Worm (Caenorhabditis elegans) whole organism, L2 larva: ENCODE data around the gene sax-3.

ENCODE experiments used
- F13H6.1 ChIP-seq: sonication (generic microtip); optimal IDR thresholded peaks from 2 replicates; lab custom pipeline; 2016; ENCODE audit warnings: missing genetic modification characterization, missing compliant biosample characterization
- ZK546.5 ChIP-seq: sonication (generic microtip); optimal IDR thresholded peaks from 2 replicates; lab custom pipeline; 2017; ENCODE audit warnings: missing biosample characterization, missing genetic modification characterization
- alr-1 ChIP-seq: fragments of 150-350 bp; optimal IDR thresholded peaks from 2 replicates; lab custom pipeline; 2014; ENCODE audit warnings: missing biosample characterization, missing genetic modification characterization
- aly-2 ChIP-seq: fragments of 150-350 bp; optimal IDR thresholded peaks from 2 replicates; lab custom pipeline; 2014; ENCODE audit warnings: missing biosample characterization, missing genetic modification characterization
- ama-1 ChIP-seq: fragments of 150-350 bp; optimal IDR thresholded peaks from 2 replicates; lab custom pipeline; 2018; ENCODE audit warnings: inconsistent platforms
- blmp-1 ChIP-seq: sonication (generic microtip); optimal IDR thresholded peaks from 2 replicates; lab custom pipeline; 2017; ENCODE audit warnings: missing genetic modification characterization, mild to moderate bottlenecking, missing compliant biosample characterization, antibody characterized with exemption, moderate library complexity; ENCODE audit not compliant: insufficient read depth
- ceh-16 ChIP-seq: fragments of 150-350 bp; optimal IDR thresholded peaks from 2 replicates; lab custom pipeline; 2014; ENCODE audit warnings: missing biosample characterization, missing genetic modification characterization
- ceh-82 ChIP-seq: fragments of 150-350 bp; optimal IDR thresholded peaks from 2 replicates; lab custom pipeline; 2014; ENCODE audit warnings: missing biosample characterization, missing genetic modification characterization
- crh-2 ChIP-seq: sonication (generic microtip); optimal IDR thresholded peaks from 2 replicates; lab custom pipeline; 2017; ENCODE audit warnings: missing biosample characterization, missing genetic modification characterization
- dmd-4 ChIP-seq: sonication (generic microtip); optimal IDR thresholded peaks from 2 replicates; lab custom pipeline; 2017; ENCODE audit warnings: missing biosample characterization, missing genetic modification characterization
- elt-1 ChIP-seq: fragments of 150-350 bp; optimal IDR thresholded peaks from 2 replicates; lab custom pipeline; 2014; ENCODE audit warnings: missing biosample characterization, missing genetic modification characterization
- gmeb-1 ChIP-seq: fragments of 150-350 bp; optimal IDR thresholded peaks from 2 replicates; lab custom pipeline; 2014; ENCODE audit warnings: missing biosample characterization, missing genetic modification characterization
- lin-13 ChIP-seq: fragments of 150-350 bp; optimal IDR thresholded peaks from 2 replicates; lab custom pipeline; 2014; ENCODE audit warnings: missing biosample characterization, missing genetic modification reagents, missing genetic modification characterization
- lin-39 ChIP-seq: fragments of 150-350 bp; optimal IDR thresholded peaks from 2 replicates; lab custom pipeline; 2014; ENCODE audit warnings: missing biosample characterization, missing genetic modification reagents, missing genetic modification characterization
- lsy-2 ChIP-seq, 2 experiments: fragments of 150-350 bp in 1 of 2; sonication (generic microtip) in 1 of 2; optimal IDR thresholded peaks; 2 replicates each; lab custom pipeline; 2014 to 2017; ENCODE audit warnings: missing biosample characterization in 2 of 2, missing genetic modification characterization in 2 of 2
- mab-5 ChIP-seq: fragments of 150-350 bp; optimal IDR thresholded peaks from 2 replicates; lab custom pipeline; 2014; ENCODE audit warnings: missing biosample characterization, missing genetic modification characterization
- mbf-1 ChIP-seq: sonication (generic microtip); optimal IDR thresholded peaks from 2 replicates; lab custom pipeline; 2017; ENCODE audit warnings: missing biosample characterization, missing genetic modification characterization
- mdl-1 ChIP-seq, 2 experiments: fragments of 150-350 bp in 1 of 2; sonication (generic microtip) in 1 of 2; optimal IDR thresholded peaks; 2 replicates each; lab custom pipeline; 2017; ENCODE audit warnings: missing biosample characterization in 2 of 2, missing genetic modification characterization in 2 of 2
- nhr-10 ChIP-seq: sonication (generic microtip); optimal IDR thresholded peaks from 2 replicates; lab custom pipeline; 2017; ENCODE audit warnings: missing biosample characterization, missing genetic modification characterization
- nhr-11 ChIP-seq: fragments of 150-350 bp; optimal IDR thresholded peaks from 2 replicates; lab custom pipeline; 2014; ENCODE audit warnings: missing biosample characterization, missing genetic modification characterization
- nhr-12 ChIP-seq: fragments of 150-350 bp; optimal IDR thresholded peaks from 2 replicates; lab custom pipeline; 2014; ENCODE audit warnings: missing biosample characterization, missing genetic modification characterization
- nhr-129 ChIP-seq: fragments of 150-350 bp; optimal IDR thresholded peaks from 2 replicates; lab custom pipeline; 2014; ENCODE audit warnings: missing biosample characterization, missing genetic modification characterization
- nhr-21 ChIP-seq: fragments of 150-350 bp; optimal IDR thresholded peaks from 2 replicates; lab custom pipeline; 2014; ENCODE audit warnings: missing biosample characterization, missing genetic modification characterization
- nhr-23 ChIP-seq: fragments of 150-350 bp; optimal IDR thresholded peaks from 2 replicates; lab custom pipeline; 2014; ENCODE audit warnings: missing biosample characterization, missing genetic modification reagents, missing genetic modification characterization
- nhr-25 ChIP-seq: fragments of 150-350 bp; sonication (generic microtip); optimal IDR thresholded peaks from 3 replicates; lab custom pipeline; 2014; ENCODE audit warnings: missing biosample characterization, missing genetic modification characterization
- sem-4 ChIP-seq: fragments of 150-350 bp; optimal IDR thresholded peaks from 2 replicates; lab custom pipeline; 2014; ENCODE audit warnings: missing biosample characterization, missing genetic modification reagents, missing genetic modification characterization
- skn-1 ChIP-seq: sonication (generic microtip); optimal IDR thresholded peaks from 2 replicates; lab custom pipeline; 2017; ENCODE audit warnings: missing biosample characterization, missing genetic modification characterization
- sma-3 ChIP-seq: sonication (generic microtip); optimal IDR thresholded peaks from 2 replicates; lab custom pipeline; 2016; ENCODE audit warnings: missing genetic modification reagents, missing genetic modification characterization, missing compliant biosample characterization
- sma-9 ChIP-seq, 2 experiments: fragments of 150-350 bp in 1 of 2; sonication (generic microtip) in 1 of 2; optimal IDR thresholded peaks; 2 replicates each; lab custom pipeline; 2014 to 2016; ENCODE audit warnings: missing genetic modification characterization in 2 of 2, mild to moderate bottlenecking in 1 of 2, missing biosample characterization in 1 of 2, missing compliant biosample characterization in 1 of 2, missing genetic modification reagents in 1 of 2, moderate library complexity in 1 of 2
- snpc-4 ChIP-seq: fragments of 150-350 bp; optimal IDR thresholded peaks from 2 replicates; lab custom pipeline; 2014; ENCODE audit warnings: missing biosample characterization, missing genetic modification characterization
- unc-39 ChIP-seq: fragments of 150-350 bp; optimal IDR thresholded peaks from 2 replicates; lab custom pipeline; 2014; ENCODE audit warnings: missing biosample characterization, missing genetic modification characterization
- unc-55 ChIP-seq: fragments of 150-350 bp; sonication (generic microtip); optimal IDR thresholded peaks from 3 replicates; lab custom pipeline; 2014; ENCODE audit warnings: missing biosample characterization, missing genetic modification reagents, missing genetic modification characterization
- unc-62 ChIP-seq: fragments of 150-350 bp; optimal IDR thresholded peaks from 2 replicates; lab custom pipeline; 2014; ENCODE audit warnings: missing biosample characterization, missing genetic modification reagents, missing genetic modification characterization
- zag-1 ChIP-seq: fragments of 150-350 bp; optimal IDR thresholded peaks from 2 replicates; lab custom pipeline; 2014; ENCODE audit warnings: missing biosample characterization, missing genetic modification characterization

sax-3 gene

DNA sequence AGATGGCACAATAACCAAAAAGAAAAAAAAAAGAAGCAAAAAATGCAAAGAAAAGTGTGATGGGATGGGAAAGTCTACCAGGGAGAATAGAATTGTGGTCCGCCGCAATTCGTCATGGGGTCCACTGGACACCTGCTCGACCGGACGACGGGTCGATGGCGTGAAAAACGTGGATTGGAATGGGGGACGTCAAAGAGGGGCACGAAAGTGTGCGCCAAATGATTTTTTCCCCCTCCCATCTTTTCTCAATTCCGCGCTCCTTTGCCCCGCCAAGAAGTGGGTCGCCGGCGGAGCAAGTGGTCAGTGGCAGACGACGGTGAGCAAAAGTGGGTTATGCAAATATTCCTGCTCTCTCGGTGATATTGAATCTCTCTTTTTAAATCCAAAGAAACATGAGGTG is 2.2 kb upstream of the sax-3 start:
- TF ChIP-seq ZK546.5 (tag; lab: Kevin White, UChicago) (no peak), gmeb-1 (tag; lab: Kevin White, UChicago) (no peak), crh-2 (tag; lab: Kevin White, UChicago) (no peak), nhr-129 (tag; lab: Kevin White, UChicago) (no peak), lin-39 (no peak), snpc-4 (tag; lab: Kevin White, UChicago) (no peak), lsy-2 (tag; optimal IDR thresholded peaks at IDR 0.05; lab: Kevin White, UChicago) (no peak), aly-2 (tag; lab: Kevin White, UChicago) (no peak), nhr-21 (tag; lab: Kevin White, UChicago) (no peak), blmp-1 (tag; lab: Kevin White, UChicago) (no peak), nhr-12 (tag; lab: Kevin White, UChicago) (no peak), ceh-82 (tag; lab: Kevin White, UChicago) (no peak), mdl-1 (tag; optimal IDR thresholded peaks at IDR 0.05; lab: Kevin White, UChicago) (no peak), lin-13 (GFP tag; lab: Kevin White, UChicago) (no peak), elt-1 (tag; lab: Kevin White, UChicago) (no peak), skn-1 (tag; lab: Kevin White, UChicago) (no peak), dmd-4 (tag; lab: Kevin White, UChicago) (no peak), alr-1 (tag; lab: Kevin White, UChicago) (no peak)

DNA sequence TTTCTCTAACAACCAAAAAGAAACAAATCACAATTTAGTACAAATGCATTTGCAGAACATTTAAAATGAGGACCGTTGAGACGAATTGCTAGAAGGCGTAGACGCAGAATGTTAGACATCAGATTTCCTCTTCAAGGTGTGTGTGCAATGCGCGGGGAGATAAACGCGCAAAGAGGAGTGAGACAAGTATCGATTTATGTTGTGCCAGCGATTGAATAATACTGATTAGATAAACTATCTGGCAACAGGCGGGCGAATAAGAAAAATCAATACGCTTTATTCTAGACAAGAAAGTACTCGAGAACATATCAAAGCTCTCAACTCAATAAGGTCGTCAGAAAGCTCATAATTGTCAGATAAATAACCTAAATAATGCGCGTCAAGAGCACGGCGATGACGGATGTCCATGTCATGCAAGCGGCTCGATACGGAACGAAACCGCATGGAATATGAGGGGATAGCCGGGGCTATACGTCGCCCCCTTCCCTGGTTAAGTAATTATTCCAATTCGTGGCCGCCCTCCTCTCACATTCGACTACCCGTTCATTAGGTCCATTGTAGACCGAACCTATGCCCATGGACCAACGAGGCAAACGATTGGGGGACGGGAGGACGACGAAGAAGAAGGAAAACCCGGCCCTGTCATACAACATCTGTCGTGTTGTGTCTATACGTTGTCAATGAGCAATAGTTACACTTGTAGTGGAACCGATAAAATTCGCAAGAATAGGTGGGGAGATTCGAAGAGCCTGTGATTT is 1.5 kb upstream of the sax-3 start:
- TF ChIP-seq unc-55 (GFP tag; lab: Kevin White, UChicago) (peak; percentile 28), ama-1 (lab: Kevin White, UChicago) (no peak), sem-4 (no peak), sma-3 (no peak), unc-39 (no peak), mab-5 (tag; lab: Kevin White, UChicago) (no peak), dmd-4 (tag; lab: Kevin White, UChicago) (no peak), zag-1 (tag; lab: Kevin White, UChicago) (no peak)

DNA sequence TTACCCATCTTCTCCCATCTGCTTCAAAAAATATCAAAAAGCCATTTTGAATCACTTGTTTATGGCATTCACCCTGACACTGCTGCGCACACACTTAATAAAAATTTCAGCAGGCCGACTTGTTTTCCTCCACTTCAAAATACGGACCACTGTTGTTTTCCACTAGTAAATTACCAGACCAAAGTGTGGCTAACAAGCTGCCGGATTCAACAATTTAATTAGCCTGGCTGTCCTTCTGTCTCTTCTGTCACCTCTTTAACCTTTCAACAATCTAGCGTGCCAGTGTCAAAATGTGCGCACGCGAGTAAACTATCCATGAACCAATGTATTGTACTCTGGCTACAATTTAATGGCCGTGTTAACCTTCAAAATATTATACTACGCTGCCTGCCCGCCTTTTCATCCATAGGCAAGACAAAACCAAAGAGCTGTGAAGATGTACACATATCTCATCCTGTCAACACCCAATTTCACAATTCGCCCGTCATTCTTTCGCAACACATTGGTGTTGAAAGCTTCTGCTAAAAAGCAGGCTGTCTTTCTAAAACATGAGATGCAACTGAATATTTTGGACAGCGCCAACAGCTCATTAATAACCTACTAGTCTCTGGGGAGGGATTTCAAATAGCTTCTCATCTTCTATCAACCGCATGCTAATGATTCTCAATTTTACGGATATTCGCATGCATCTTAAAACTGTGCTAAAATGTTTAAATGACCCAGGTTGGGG is 1.3 kb downstream of the sax-3 start:
- peak; percentile 70 for TF ChIP-seq unc-55 (GFP tag; lab: Kevin White, UChicago)
- TF ChIP-seq nhr-10 (tag; lab: Kevin White, UChicago), result no peak
- no peak for TF ChIP-seq F13H6.1
- no peak for TF ChIP-seq ceh-16
- no peak for TF ChIP-seq crh-2 (tag; lab: Kevin White, UChicago)
- no peak for TF ChIP-seq nhr-23
- no peak for TF ChIP-seq nhr-25
- TF ChIP-seq ceh-82 (tag; lab: Kevin White, UChicago), result no peak
- TF ChIP-seq zag-1 (tag; lab: Kevin White, UChicago), result peak; percentile 38

DNA sequence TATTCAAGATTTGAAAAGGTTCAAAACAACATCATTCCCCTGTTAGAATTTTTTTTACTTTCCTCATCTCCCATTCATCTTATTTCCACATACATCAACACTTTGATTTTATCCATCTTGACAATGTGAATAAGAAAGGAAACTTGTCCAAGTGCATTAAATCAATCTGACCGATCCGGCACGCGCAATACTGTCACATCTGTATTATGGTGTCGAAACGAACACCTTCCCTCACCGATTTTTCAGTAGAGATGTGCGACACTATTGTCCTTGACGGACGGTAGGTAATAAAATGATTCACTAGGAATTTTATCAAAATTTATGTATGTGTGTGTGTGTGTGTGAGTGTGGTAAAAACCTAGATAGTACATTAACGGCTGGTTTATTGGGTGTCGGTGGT is 1.9 kb downstream of the sax-3 start:
- no peak for TF ChIP-seq sma-9 (GFP tag; optimal IDR thresholded peaks at IDR 0.05; lab: Kevin White, UChicago)
- TF ChIP-seq sma-9 (tag; optimal IDR thresholded peaks at IDR 0.05; lab: Kevin White, UChicago), result no peak
- no peak for TF ChIP-seq mbf-1 (tag; lab: Kevin White, UChicago)
- no peak for TF ChIP-seq skn-1 (tag; lab: Kevin White, UChicago)
- TF ChIP-seq lin-39, result no peak
- TF ChIP-seq snpc-4 (tag; lab: Kevin White, UChicago), result no peak
- TF ChIP-seq nhr-11, result no peak
- TF ChIP-seq F13H6.1, result no peak

DNA sequence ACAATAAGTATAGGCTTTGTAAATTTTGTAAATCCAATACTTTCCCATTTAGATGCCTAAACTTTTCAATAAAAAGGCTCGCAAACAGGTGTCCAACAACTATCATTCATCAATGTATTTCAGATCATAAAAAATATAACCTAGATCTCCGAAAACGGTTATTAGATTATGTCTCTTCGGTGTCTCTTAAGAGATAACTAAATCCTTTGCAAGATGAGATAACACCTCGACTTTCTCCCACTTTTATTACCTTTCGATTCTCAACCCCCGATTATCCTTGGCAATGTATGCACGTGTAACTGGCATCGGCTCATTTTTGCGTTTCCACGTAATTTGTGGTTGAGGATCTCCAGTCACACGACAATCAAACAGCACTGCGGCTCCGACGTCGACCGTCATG is 3.6 kb downstream of the sax-3 start:
- TF ChIP-seq unc-62, result no peak
- TF ChIP-seq ceh-16, result no peak
